Worm (Caenorhabditis elegans): Measurements from ENCODE around the gene pals-28.
A peak's percentile ranks its signal among the peaks of the same experiment; 100 is the strongest.

Gene pals-28

DNA sequence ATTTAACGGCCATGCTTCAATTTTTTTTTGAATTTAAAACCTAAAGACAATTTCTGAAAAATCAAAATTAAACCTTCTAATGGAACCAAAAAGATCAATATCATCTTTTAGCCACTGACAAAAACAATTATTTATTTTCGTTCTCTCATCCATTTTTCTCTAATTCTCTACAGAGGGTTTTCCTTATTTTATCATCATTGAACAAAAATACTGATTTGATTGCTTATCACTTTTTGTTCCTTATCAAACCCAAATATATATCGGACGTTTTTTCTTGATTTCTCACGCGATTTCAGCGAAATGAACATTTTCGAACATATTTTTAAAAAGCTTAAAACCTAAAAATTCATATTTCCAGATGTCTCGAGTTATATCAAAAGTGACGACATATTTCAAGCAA is 28.5 kb downstream of the pals-28 start, which contains the start of gene mpc-1 (continued):
- TF ChIP-seq lin-39 (tag; optimal IDR thresholded peaks at IDR 0.05) (no peak), alr-1 (tag; optimal IDR thresholded peaks at IDR 0.05; ENCODE audit: borderline replicate concordance) (no peak), egl-27 (tag; optimal IDR thresholded peaks at IDR 0.05) (no peak), unc-30 (tag; optimal IDR thresholded peaks at IDR 0.05) (no peak), Y116A8C.19 (tag; optimal IDR thresholded peaks at IDR 0.05; ENCODE audit: borderline replicate concordance) (no peak), pqm-1 (tag; optimal IDR thresholded peaks at IDR 0.05) (peak; percentile 53), xbp-1 (tag; optimal IDR thresholded peaks at IDR 0.05) (no peak), ces-1 (GFP tag; optimal IDR thresholded peaks at IDR 0.05) (no peak), elt-2 (tag; optimal IDR thresholded peaks at IDR 0.05) (peak; percentile 86), nhr-84 (tag; optimal IDR thresholded peaks at IDR 0.05) (no peak), nhr-85 (tag) (peak; percentile 72), irx-1 (tag; optimal IDR thresholded peaks at IDR 0.05) (no peak), lsy-2 (tag; optimal IDR thresholded peaks at IDR 0.05) (peak; percentile 1 to 29), nhr-47 (tag; optimal IDR thresholded peaks at IDR 0.05) (no peak), fkh-4 (tag; optimal IDR thresholded peaks at IDR 0.05; ENCODE audit: borderline replicate concordance) (no peak), efl-1 (optimal IDR thresholded peaks at IDR 0.05) (no peak), efl-1 (GFP tag; optimal IDR thresholded peaks at IDR 0.05 in 1 of 2) (no peak), hlh-4 (tag; optimal IDR thresholded peaks at IDR 0.05) (no peak), sox-4 (tag; optimal IDR thresholded peaks at IDR 0.05) (no peak), snu-23 (GFP tag; optimal IDR thresholded peaks at IDR 0.05) (peak; percentile 18), egl-13 (tag; optimal IDR thresholded peaks at IDR 0.05) (no peak), nhr-20 (tag; optimal IDR thresholded peaks at IDR 0.05) (peak; percentile 1), ama-1 (optimal IDR thresholded peaks at IDR 0.05) (no peak), nhr-237 (tag; optimal IDR thresholded peaks at IDR 0.05) (no peak), snpc-4 (tag; optimal IDR thresholded peaks at IDR 0.05) (no peak), ztf-11 (tag; optimal IDR thresholded peaks at IDR 0.05) (no peak), mep-1 (tag; optimal IDR thresholded peaks at IDR 0.05) (no peak), zag-1 (tag; optimal IDR thresholded peaks at IDR 0.05) (no peak), lin-14 (GFP tag; optimal IDR thresholded peaks at IDR 0.05) (peak; percentile 54), fkh-8 (tag; optimal IDR thresholded peaks at IDR 0.05) (no peak), swsn-7 (tag; optimal IDR thresholded peaks at IDR 0.05) (no peak), unc-98 (GFP tag; IDR thresholded peaks at IDR 0.05) (no peak), mab-9 (GFP tag; IDR thresholded peaks at IDR 0.05) (no peak), mdl-1 (tag; optimal IDR thresholded peaks at IDR 0.05) (no peak), sup-37 (GFP tag; optimal IDR thresholded peaks at IDR 0.05) (no peak), efl-3 (GFP tag; optimal IDR thresholded peaks at IDR 0.05) (no peak), nhr-90 (tag; optimal IDR thresholded peaks at IDR 0.05; ENCODE audit: poor library complexity) (no peak), dpl-1 (GFP tag; optimal IDR thresholded peaks at IDR 0.05) (no peak), C34B4.2 (tag; optimal IDR thresholded peaks at IDR 0.05) (no peak), nhr-19 (GFP tag; conservative IDR thresholded peaks at IDR 0.05) (0 out of 2 replicates have a peak, but pooled peaks have one; percentile 8)

DNA sequence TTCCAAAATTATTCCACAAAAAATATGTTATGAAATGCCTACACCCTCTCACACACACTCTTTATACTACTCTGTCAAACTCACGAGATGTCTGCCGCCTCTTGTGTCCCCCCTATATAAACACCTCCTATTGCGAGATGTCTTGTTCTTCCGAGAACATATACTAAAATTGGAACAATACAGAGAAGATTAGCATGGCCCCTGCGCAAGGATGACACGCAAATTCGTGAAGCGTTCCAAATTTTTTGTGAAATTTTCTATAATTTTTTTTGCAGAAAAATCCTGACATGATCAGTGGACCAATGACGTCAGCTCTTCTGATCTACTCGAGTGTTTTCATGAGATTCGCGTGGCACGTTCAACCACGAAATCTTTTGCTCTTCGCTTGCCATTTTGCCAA is 29.5 kb downstream of the pals-28 start:
- TF ChIP-seq mep-1 (tag; optimal IDR thresholded peaks at IDR 0.05) (peak; percentile 50), lin-13 (GFP tag; optimal IDR thresholded peaks at IDR 0.05) (peak; percentile 9), dpl-1 (GFP tag; optimal IDR thresholded peaks at IDR 0.05) (peak; percentile 9 to 41 (median 39)), lin-14 (GFP tag; optimal IDR thresholded peaks at IDR 0.05) (peak; percentile 67), lsy-2 (tag; optimal IDR thresholded peaks at IDR 0.05) (peak; percentile 40 to 51), aly-2 (tag; optimal IDR thresholded peaks at IDR 0.05) (peak; percentile 5), nhr-47 (tag; optimal IDR thresholded peaks at IDR 0.05) (peak; percentile 82), lin-35 (GFP tag; optimal IDR thresholded peaks at IDR 0.05) (peak; percentile 3 to 46), nhr-20 (tag; optimal IDR thresholded peaks at IDR 0.05) (peak; percentile 52), snu-23 (GFP tag; optimal IDR thresholded peaks at IDR 0.05) (peak; percentile 55), xbp-1 (tag; optimal IDR thresholded peaks at IDR 0.05) (peak; percentile 51), snpc-4 (tag; optimal IDR thresholded peaks at IDR 0.05) (peak; percentile 98), nhr-71 (tag; optimal IDR thresholded peaks at IDR 0.05) (peak; percentile 73), tbx-2 (tag; optimal IDR thresholded peaks at IDR 0.05) (peak; percentile 33), F16B12.6 (tag; optimal IDR thresholded peaks at IDR 0.05) (peak; percentile 18), ceh-90 (tag; optimal IDR thresholded peaks at IDR 0.05) (peak; percentile 4), dsc-1 (tag; optimal IDR thresholded peaks at IDR 0.05) (peak; percentile 65), zip-4 (GFP tag; optimal IDR thresholded peaks at IDR 0.05) (peak; percentile 53), irx-1 (tag; optimal IDR thresholded peaks at IDR 0.05) (peak; percentile 33), nhr-19 (GFP tag; conservative IDR thresholded peaks at IDR 0.05) (peak; percentile 86), isw-1 (GFP tag; IDR thresholded peaks at IDR 0.05) (peak; percentile 41), swsn-7 (tag; optimal IDR thresholded peaks at IDR 0.05) (peak; percentile 65), fkh-8 (tag; optimal IDR thresholded peaks at IDR 0.05) (peak; percentile 55), efl-1 (optimal IDR thresholded peaks at IDR 0.05) (peak; percentile 37 to 54), efl-1 (GFP tag; optimal IDR thresholded peaks at IDR 0.05 in 1 of 2) (peak; percentile 37 to 91), nhr-85 (tag) (peak; percentile 81), elt-2 (tag; optimal IDR thresholded peaks at IDR 0.05) (peak; percentile 17), elt-3 (tag; optimal IDR thresholded peaks at IDR 0.05) (peak in 1 of 6 experiments; percentile 16)

Measured in whole organism, L1 larva.